Worm (Caenorhabditis elegans) whole organism, late embryonic: ENCODE data around the gene cyp-35C1.

Source experiments
- C08G9.2 ChIP-seq: sonication (generic microtip); optimal IDR thresholded peaks from 2 replicates; lab custom pipeline; 2016; ENCODE audit warnings: mild to moderate bottlenecking, missing genetic modification characterization, moderate library complexity, missing compliant biosample characterization
- Y22D7AL.16 ChIP-seq: sonication (generic microtip); optimal IDR thresholded peaks from 2 replicates; lab custom pipeline; 2016; ENCODE audit warnings: missing genetic modification characterization, missing compliant biosample characterization
- ama-1 ChIP-seq: fragments of 150-350 bp; optimal IDR thresholded peaks from 2 replicates; lab custom pipeline; 2014
- ceh-18 ChIP-seq: sonication (generic microtip); optimal IDR thresholded peaks from 2 replicates; lab custom pipeline; 2016; ENCODE audit warnings: missing genetic modification characterization, missing compliant biosample characterization
- ceh-2 ChIP-seq: sonication (generic microtip); optimal IDR thresholded peaks from 2 replicates; lab custom pipeline; 2016; ENCODE audit warnings: missing genotype, missing genetic modification characterization, missing compliant biosample characterization
- ceh-22 ChIP-seq: sonication (generic microtip); optimal IDR thresholded peaks from 2 replicates; lab custom pipeline; 2017; ENCODE audit warnings: missing biosample characterization, missing genetic modification characterization
- ceh-30 ChIP-seq: fragments of 150-350 bp; optimal IDR thresholded peaks from 2 replicates; lab custom pipeline; 2014; ENCODE audit warnings: missing biosample characterization, missing genetic modification characterization
- ceh-31 ChIP-seq: sonication (generic microtip); optimal IDR thresholded peaks from 2 replicates; lab custom pipeline; 2016; ENCODE audit warnings: missing genetic modification characterization, missing compliant biosample characterization
- ceh-34 ChIP-seq: sonication (generic microtip); optimal IDR thresholded peaks from 2 replicates; lab custom pipeline; 2016; ENCODE audit warnings: mild to moderate bottlenecking, missing genetic modification characterization, missing compliant biosample characterization
- ceh-45 ChIP-seq: fragments of 200-800 bp; sonication (Bioruptor generic); IDR thresholded peaks from 2 replicates; pipeline ENCODE4 v1.3.6; 2022; ENCODE audit warnings: missing genetic modification reagents, missing genetic modification characterization, missing compliant biosample characterization
- ceh-48 ChIP-seq: sonication (generic microtip); optimal IDR thresholded peaks from 2 replicates; lab custom pipeline; 2016; ENCODE audit warnings: missing genetic modification characterization, inconsistent platforms, missing compliant biosample characterization
- dmd-4 ChIP-seq: sonication (generic microtip); optimal IDR thresholded peaks from 2 replicates; lab custom pipeline; 2016; ENCODE audit warnings: borderline replicate concordance, missing genetic modification characterization, missing compliant biosample characterization
- dve-1 ChIP-seq: sonication (generic microtip); optimal IDR thresholded peaks from 2 replicates; lab custom pipeline; 2017; ENCODE audit warnings: antibody characterized with exemption, mild to moderate bottlenecking, missing genetic modification characterization, missing compliant biosample characterization
- elt-2 ChIP-seq: sonication (generic microtip); optimal IDR thresholded peaks from 2 replicates; lab custom pipeline; 2016; ENCODE audit warnings: missing genetic modification reagents, missing genetic modification characterization, missing compliant biosample characterization
- elt-4 ChIP-seq: sonication (generic microtip); optimal IDR thresholded peaks from 2 replicates; lab custom pipeline; 2016; ENCODE audit warnings: missing genetic modification characterization, missing compliant biosample characterization
- ets-4 ChIP-seq: sonication (generic microtip); optimal IDR thresholded peaks from 2 replicates; lab custom pipeline; 2016; ENCODE audit warnings: missing genetic modification characterization, missing compliant biosample characterization
- fkh-6 ChIP-seq: sonication (generic microtip); optimal IDR thresholded peaks from 2 replicates; lab custom pipeline; 2016; ENCODE audit warnings: missing genetic modification characterization, missing compliant biosample characterization
- gmeb-2 ChIP-seq: sonication (generic microtip); optimal IDR thresholded peaks from 2 replicates; lab custom pipeline; 2016; ENCODE audit warnings: missing genetic modification characterization, inconsistent platforms, missing compliant biosample characterization
- hlh-13 ChIP-seq: fragments of 200-800 bp; sonication (Bioruptor generic); optimal IDR thresholded peaks from 2 replicates; lab custom pipeline; 2018; ENCODE audit warnings: mild to moderate bottlenecking, missing genetic modification characterization, missing compliant biosample characterization
- hlh-30 ChIP-seq: sonication (generic microtip); optimal IDR thresholded peaks from 2 replicates; lab custom pipeline; 2017; ENCODE audit warnings: antibody characterized with exemption, missing genetic modification characterization, missing compliant biosample characterization; ENCODE audit not compliant: insufficient read depth
- hlh-6 ChIP-seq: sonication (generic microtip); optimal IDR thresholded peaks from 2 replicates; lab custom pipeline; 2016; ENCODE audit warnings: missing genotype, missing genetic modification characterization, missing compliant biosample characterization
- hlh-8 ChIP-seq: sonication (generic microtip); optimal IDR thresholded peaks from 2 replicates; lab custom pipeline; 2016; ENCODE audit warnings: missing genotype, missing genetic modification characterization, missing compliant biosample characterization
- lin-11 ChIP-seq: fragments of 200-800 bp; sonication (Bioruptor generic); optimal IDR thresholded peaks from 2 replicates; lab custom pipeline; 2018; ENCODE audit warnings: mild to moderate bottlenecking, missing genetic modification characterization, missing compliant biosample characterization
- nhr-11 ChIP-seq: fragments of 150-350 bp; optimal IDR thresholded peaks from 2 replicates; lab custom pipeline; 2014; ENCODE audit warnings: missing biosample characterization, missing genetic modification characterization
- npax-4 ChIP-seq: sonication (generic microtip); optimal IDR thresholded peaks from 2 replicates; lab custom pipeline; 2016; ENCODE audit warnings: missing genetic modification characterization, missing compliant biosample characterization
- pat-9 ChIP-seq: fragments of 200-800 bp; sonication (Bioruptor generic); optimal IDR thresholded peaks from 2 replicates; lab custom pipeline; 2018; ENCODE audit warnings: mild to moderate bottlenecking, missing genetic modification characterization, moderate library complexity, missing compliant biosample characterization
- pax-1 ChIP-seq: fragments of 150-350 bp; optimal IDR thresholded peaks from 2 replicates; lab custom pipeline; 2014; ENCODE audit warnings: missing biosample characterization, missing genetic modification characterization
- pha-4 ChIP-seq: fragments of 150-350 bp; optimal IDR thresholded peaks from 2 replicates; lab custom pipeline; 2018; ENCODE audit warnings: missing biosample characterization, missing genetic modification reagents, missing genetic modification characterization
- rnt-1 ChIP-seq: sonication (generic microtip); optimal IDR thresholded peaks from 2 replicates; lab custom pipeline; 2016; ENCODE audit warnings: missing genetic modification characterization, missing compliant biosample characterization
- sdc-2 ChIP-seq: sonication (generic microtip); optimal IDR thresholded peaks from 2 replicates; lab custom pipeline; 2016; ENCODE audit warnings: missing genotype, missing genetic modification characterization, missing compliant biosample characterization
- syd-9 ChIP-seq: sonication (generic microtip); optimal IDR thresholded peaks from 2 replicates; lab custom pipeline; 2016; ENCODE audit warnings: mild to moderate bottlenecking, missing genetic modification characterization, moderate library complexity, missing compliant biosample characterization
- tbx-2 ChIP-seq: sonication (generic microtip); optimal IDR thresholded peaks from 2 replicates; lab custom pipeline; 2016; ENCODE audit warnings: missing genetic modification characterization, missing compliant biosample characterization
- tbx-7 ChIP-seq: sonication (generic microtip); optimal IDR thresholded peaks from 2 replicates; lab custom pipeline; 2016; ENCODE audit warnings: missing genotype, missing genetic modification characterization, missing compliant biosample characterization
- ttx-3 ChIP-seq: sonication (generic microtip); optimal IDR thresholded peaks from 2 replicates; lab custom pipeline; 2016; ENCODE audit warnings: missing genetic modification reagents, missing genetic modification characterization, missing compliant biosample characterization
- zip-5 ChIP-seq: sonication (generic microtip); optimal IDR thresholded peaks from 2 replicates; lab custom pipeline; 2016; ENCODE audit warnings: missing genetic modification characterization, missing compliant biosample characterization
- ztf-16 ChIP-seq: sonication (generic microtip); optimal IDR thresholded peaks from 2 replicates; lab custom pipeline; 2017; ENCODE audit warnings: missing genetic modification characterization, missing compliant biosample characterization

The cyp-35C1 gene

DNA sequence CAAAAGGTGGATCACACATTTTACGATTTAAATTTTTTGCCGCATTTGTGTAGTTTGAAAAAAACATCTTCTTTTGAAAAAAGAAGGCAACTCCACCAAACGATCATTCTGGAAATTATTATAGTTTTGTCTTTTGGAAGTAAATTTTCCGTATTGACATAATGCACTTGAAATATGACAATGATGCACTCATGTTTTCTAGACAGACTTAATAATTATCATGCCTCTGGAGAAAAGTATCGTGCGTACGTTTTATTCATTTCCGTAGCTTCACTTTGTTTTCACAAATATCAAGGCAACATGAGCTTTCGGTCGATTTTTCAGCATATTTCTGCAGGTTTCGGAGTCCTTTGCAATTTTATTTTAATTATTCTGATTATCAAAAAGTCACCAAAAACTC is 20.1 kb upstream of the cyp-35C1 start, which contains the start of gene str-250:
Gene str-250, plus strand, starts transcription at position 301 of the 400 bp plus-strand sequence.
- TF ChIP-seq ama-1 (lab: Kevin White, UChicago) (no peak), hlh-30 (tag; lab: Kevin White, UChicago) (no peak), dve-1 (tag; lab: Kevin White, UChicago) (no peak), pha-4 (tag; lab: Kevin White, UChicago) (no peak), dmd-4 (tag; lab: Kevin White, UChicago) (no peak), elt-4 (tag; lab: Kevin White, UChicago) (no peak), ceh-18 (tag; lab: Kevin White, UChicago) (no peak), fkh-6 (tag; lab: Kevin White, UChicago) (no peak), ceh-34 (tag; lab: Kevin White, UChicago) (no peak), syd-9 (tag; lab: Kevin White, UChicago) (no peak), pat-9 (no peak), ceh-22 (tag; lab: Kevin White, UChicago) (no peak), tbx-2 (no peak), gmeb-2 (tag; lab: Kevin White, UChicago) (no peak), ztf-16 (tag; lab: Kevin White, UChicago) (no peak), hlh-8 (no peak), zip-5 (tag; lab: Kevin White, UChicago) (no peak)
- TF ChIP-seq, all 69 proteins: peak for 0

DNA sequence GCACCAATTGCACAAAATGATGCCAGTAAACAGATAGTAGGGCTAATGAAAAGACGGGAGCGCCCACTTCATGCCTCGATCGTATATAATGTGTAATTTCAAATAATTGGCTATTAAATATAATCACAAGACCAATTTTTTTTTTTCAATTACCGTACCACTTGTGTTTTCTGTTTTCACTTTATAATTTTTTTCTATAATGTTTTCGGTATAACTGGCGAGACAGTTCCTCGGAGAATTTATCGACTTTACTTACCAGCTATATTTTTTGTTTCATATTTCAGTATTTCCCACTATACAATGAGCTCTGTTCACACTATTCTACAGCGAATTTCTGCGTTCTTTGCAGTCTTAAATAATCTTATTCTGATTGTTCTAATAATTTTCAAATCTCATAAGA is 17.9 kb upstream of the cyp-35C1 start, which contains the start of gene str-252:
Gene str-252, plus strand, starts transcription at position 301 of the 400 bp plus-strand sequence.
- TF ChIP-seq Y22D7AL.16 (tag; lab: Kevin White, UChicago) (no peak), elt-4 (tag; lab: Kevin White, UChicago) (no peak), rnt-1 (tag; lab: Kevin White, UChicago) (no peak), ceh-48 (tag; lab: Kevin White, UChicago) (no peak), pax-1 (tag; lab: Kevin White, UChicago) (no peak), ceh-22 (tag; lab: Kevin White, UChicago) (no peak), hlh-8 (no peak), elt-2 (tag; lab: Kevin White, UChicago) (no peak), ceh-45 (GFP tag; lab: Robert Waterston, UW) (no peak), hlh-13 (GFP tag; lab: Kevin White, UChicago) (no peak), C08G9.2 (tag; lab: Kevin White, UChicago) (no peak), ceh-2 (tag; lab: Kevin White, UChicago) (no peak), sdc-2 (tag; lab: Kevin White, UChicago) (no peak), hlh-6 (no peak)

DNA sequence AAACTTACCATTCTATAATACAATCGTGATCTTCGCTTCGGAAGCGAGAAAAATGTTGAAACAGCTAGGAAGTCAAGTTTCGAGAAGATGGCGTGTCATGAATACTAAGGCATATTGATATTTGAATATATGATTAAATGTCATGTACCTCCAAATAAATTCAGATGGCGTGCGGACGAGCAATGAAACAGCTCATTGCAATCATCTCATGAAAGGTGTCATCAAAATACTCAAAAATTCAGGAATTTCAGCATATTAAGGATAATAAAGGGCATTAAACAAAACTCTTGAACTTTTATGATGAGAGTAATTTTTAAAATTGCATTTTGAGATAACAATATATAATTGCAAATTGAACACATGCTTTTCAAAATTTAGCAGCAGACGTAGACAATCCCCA is 17.1 kb upstream of the cyp-35C1 start, which contains the start of gene gcy-32:
Gene gcy-32, minus strand, starts transcription at position 101 of the 400 bp plus-strand sequence.
- TF ChIP-seq pax-1 (tag; lab: Kevin White, UChicago) (no peak), ttx-3 (tag; lab: Kevin White, UChicago) (no peak), ceh-22 (tag; lab: Kevin White, UChicago) (no peak), ceh-30 (no peak), hlh-30 (tag; lab: Kevin White, UChicago) (no peak), ama-1 (lab: Kevin White, UChicago) (no peak), ceh-45 (GFP tag; lab: Robert Waterston, UW) (no peak), ets-4 (no peak), ceh-31 (no peak), elt-2 (tag; lab: Kevin White, UChicago) (no peak), nhr-11 (no peak), gmeb-2 (tag; lab: Kevin White, UChicago) (no peak)

DNA sequence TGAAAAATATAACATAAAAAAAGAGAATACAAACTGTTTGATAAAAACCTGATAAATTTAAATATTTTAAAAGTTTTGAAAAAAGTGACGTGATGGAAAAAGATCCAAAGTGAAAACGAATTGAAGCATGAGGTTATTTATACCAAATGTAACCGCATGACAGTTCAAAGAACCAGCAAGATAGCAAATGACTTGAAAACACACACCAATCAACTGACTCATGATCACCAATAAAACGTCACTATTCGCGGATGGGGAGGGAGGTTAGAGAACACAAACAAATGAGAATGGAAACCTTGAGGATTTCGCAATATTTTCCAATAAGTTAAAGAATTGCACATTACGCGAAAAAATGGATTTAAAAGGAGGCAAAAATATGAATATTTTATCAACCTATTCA is 11.1 kb upstream of the cyp-35C1 start, which contains the start of gene C06B3.7:
Gene C06B3.7, plus strand, starts transcription at position 287 of the 400 bp plus-strand sequence.
- TF ChIP-seq hlh-30 (tag; lab: Kevin White, UChicago) (peak; percentile 34), lin-11 (tag; lab: Kevin White, UChicago) (no peak), ceh-34 (tag; lab: Kevin White, UChicago) (no peak), npax-4 (tag; lab: Kevin White, UChicago) (no peak), tbx-7 (tag; lab: Kevin White, UChicago) (no peak)
